Fruit fly (Drosophila melanogaster) whole organism, prepupa: ENCODE results near the gene Samuel.

ENCODE experiments used
- Blimp-1 ChIP-seq: fragments of 200-800 bp; sonication (Bioruptor generic); optimal IDR thresholded peaks from 3 replicates; lab custom pipeline; 2017; ENCODE audit warnings: missing biosample characterization, missing genetic modification characterization, mild to moderate bottlenecking, moderate library complexity, missing genetic modification reagents
- CG10669 ChIP-seq: fragments of 200-800 bp; sonication (Bioruptor generic); optimal IDR thresholded peaks from 3 replicates; lab custom pipeline; 2018; ENCODE audit warnings: missing biosample characterization, mild to moderate bottlenecking, missing genetic modification characterization, moderate library complexity
- CG11294 ChIP-seq: fragments of 200-800 bp; sonication (Bioruptor generic); IDR thresholded peaks from 2 replicates; pipeline ENCODE4 v1.3.6; 2022; ENCODE audit warnings: missing biosample characterization, missing genetic modification characterization
- CG11902 ChIP-seq: fragments of 200-800 bp; sonication (Bioruptor generic); optimal IDR thresholded peaks from 3 replicates; lab custom pipeline; 2016; ENCODE audit warnings: missing biosample characterization, missing genetic modification characterization
- CG15336 ChIP-seq: fragments of 200-800 bp; sonication (Bioruptor generic); IDR thresholded peaks from 2 replicates; pipeline ENCODE4 v1.3.6; 2022; ENCODE audit warnings: missing biosample characterization, missing genetic modification characterization
- CG1621 ChIP-seq: fragments of 200-800 bp; sonication (Bioruptor generic); optimal IDR thresholded peaks from 3 replicates; lab custom pipeline; 2018; ENCODE audit warnings: missing biosample characterization, mild to moderate bottlenecking, missing genetic modification characterization
- CG16779 ChIP-seq: fragments of 200-800 bp; sonication (Bioruptor generic); optimal IDR thresholded peaks from 3 replicates; lab custom pipeline; 2017; ENCODE audit warnings: missing biosample characterization, mild to moderate bottlenecking, missing genetic modification characterization
- CG3032 ChIP-seq: fragments of 200-800 bp; optimal IDR thresholded peaks from 2 replicates; lab custom pipeline; 2019; ENCODE audit warnings: missing biosample characterization, mild to moderate bottlenecking, missing genetic modification characterization, moderate library complexity
- CG32006 ChIP-seq: fragments of 200-800 bp; sonication (Bioruptor generic); optimal IDR thresholded peaks from 3 replicates; lab custom pipeline; 2017; ENCODE audit warnings: missing biosample characterization, mild to moderate bottlenecking, missing genetic modification characterization
- CG6792 ChIP-seq: fragments of 200-800 bp; sonication (Bioruptor generic); optimal IDR thresholded peaks from 3 replicates; lab custom pipeline; 2016; ENCODE audit warnings: missing biosample characterization, missing genetic modification characterization
- CG6854 ChIP-seq: fragments of 200-800 bp; sonication (Bioruptor generic); optimal IDR thresholded peaks from 2 replicates; lab custom pipeline; 2017; ENCODE audit warnings: missing biosample characterization, mild to moderate bottlenecking, missing genetic modification characterization
- CG7368 ChIP-seq: fragments of 200-800 bp; sonication (Bioruptor generic); optimal IDR thresholded peaks from 3 replicates; lab custom pipeline; 2016; ENCODE audit warnings: missing biosample characterization, missing genetic modification characterization
- CG8119 ChIP-seq: fragments of 200-800 bp; sonication (Bioruptor generic); IDR thresholded peaks from 3 replicates; pipeline ENCODE4 v1.3.6; 2022; ENCODE audit warnings: missing biosample characterization, missing genetic modification characterization
- CG8319 ChIP-seq: fragments of 200-800 bp; sonication (Bioruptor generic); optimal IDR thresholded peaks from 3 replicates; lab custom pipeline; 2016; ENCODE audit warnings: missing biosample characterization, missing genetic modification characterization
- CG8632 ChIP-seq: fragments of 200-800 bp; sonication (Bioruptor generic); optimal IDR thresholded peaks from 3 replicates; lab custom pipeline; 2016; ENCODE audit warnings: missing biosample characterization, missing genetic modification characterization
- Eip75B ChIP-seq: fragments of 200-800 bp; sonication (Bioruptor generic); optimal IDR thresholded peaks from 3 replicates; lab custom pipeline; 2016; ENCODE audit warnings: missing biosample characterization, missing genetic modification characterization
- Ets96B ChIP-seq: fragments of 200-800 bp; optimal IDR thresholded peaks from 2 replicates; lab custom pipeline; 2019; ENCODE audit warnings: missing biosample characterization, mild to moderate bottlenecking, missing genetic modification characterization, moderate library complexity
- Gug ChIP-seq: fragments of 200-800 bp; sonication (Bioruptor generic); IDR thresholded peaks from 2 replicates; pipeline ENCODE4 v1.3.6; 2022; ENCODE audit warnings: missing biosample characterization, missing genetic modification characterization
- Hr39 ChIP-seq: fragments of 200-800 bp; sonication (Bioruptor generic); optimal IDR thresholded peaks from 2 replicates; lab custom pipeline; 2016; ENCODE audit warnings: missing biosample characterization, missing genetic modification characterization
- Hr4 ChIP-seq: fragments of 200-800 bp; sonication (Bioruptor generic); optimal IDR thresholded peaks from 3 replicates; lab custom pipeline; 2016; ENCODE audit warnings: missing biosample characterization, missing genetic modification characterization
- Lpt ChIP-seq: fragments of 200-800 bp; sonication (Bioruptor generic); optimal IDR thresholded peaks from 3 replicates; lab custom pipeline; 2016; ENCODE audit warnings: missing biosample characterization, missing genetic modification characterization
- OdsH ChIP-seq: fragments of 200-800 bp; sonication (Bioruptor generic); optimal IDR thresholded peaks from 3 replicates; lab custom pipeline; 2016; ENCODE audit warnings: missing biosample characterization, missing genetic modification characterization
- Smox ChIP-seq: fragments of 200-800 bp; sonication (Bioruptor generic); optimal IDR thresholded peaks from 3 replicates; lab custom pipeline; 2016; ENCODE audit warnings: missing biosample characterization, missing genetic modification characterization
- Sox102F ChIP-seq: fragments of 200-800 bp; sonication (Bioruptor generic); optimal IDR thresholded peaks from 2 replicates; lab custom pipeline; 2016; ENCODE audit warnings: missing biosample characterization, mild to moderate bottlenecking, missing genetic modification characterization
- Sox14 ChIP-seq: fragments of 200-800 bp; sonication (Bioruptor generic); optimal IDR thresholded peaks from 3 replicates; lab custom pipeline; 2016; ENCODE audit warnings: missing biosample characterization, missing genetic modification characterization
- Sox15 ChIP-seq: fragments of 200-800 bp; sonication (Bioruptor generic); optimal IDR thresholded peaks from 3 replicates; lab custom pipeline; 2016; ENCODE audit warnings: missing biosample characterization, missing genetic modification characterization
- achi ChIP-seq: fragments of 200-800 bp; sonication (Bioruptor generic); optimal IDR thresholded peaks from 3 replicates; lab custom pipeline; 2016; ENCODE audit warnings: missing biosample characterization, missing genetic modification characterization
- acj6 ChIP-seq: fragments of 200-800 bp; sonication (Bioruptor generic); optimal IDR thresholded peaks from 3 replicates; lab custom pipeline; 2016; ENCODE audit warnings: missing biosample characterization, missing genetic modification characterization
- dac ChIP-seq: fragments of 200-800 bp; sonication (Bioruptor generic); optimal IDR thresholded peaks from 2 replicates; lab custom pipeline; 2017; ENCODE audit warnings: missing biosample characterization, mild to moderate bottlenecking, missing genetic modification characterization
- dsx ChIP-seq: fragments of 200-800 bp; optimal IDR thresholded peaks from 3 replicates; lab custom pipeline; 2019; ENCODE audit warnings: missing biosample characterization, mild to moderate bottlenecking, missing genetic modification characterization, moderate library complexity; ENCODE audit not compliant: poor library complexity, severe bottlenecking
- eg ChIP-seq: fragments of 200-800 bp; sonication (Bioruptor generic); IDR thresholded peaks from 3 replicates; pipeline ENCODE4 v1.3.6; 2022; ENCODE audit warnings: missing biosample characterization, missing genetic modification characterization
- esn ChIP-seq: fragments of 200-800 bp; sonication (Bioruptor generic); optimal IDR thresholded peaks from 2 replicates; lab custom pipeline; 2016; ENCODE audit warnings: missing biosample characterization, mild to moderate bottlenecking, missing genetic modification characterization, moderate library complexity
- fd85E ChIP-seq: fragments of 200-800 bp; sonication (Bioruptor generic); optimal IDR thresholded peaks from 3 replicates; lab custom pipeline; 2016; ENCODE audit warnings: missing biosample characterization, missing genetic modification characterization
- fkh ChIP-seq: fragments of 200-800 bp; sonication (Bioruptor generic); optimal IDR thresholded peaks from 3 replicates; lab custom pipeline; 2017; ENCODE audit warnings: missing biosample characterization, mild to moderate bottlenecking, missing genetic modification characterization, moderate library complexity
- lz ChIP-seq: fragments of 200-800 bp; sonication (Bioruptor generic); optimal IDR thresholded peaks from 3 replicates; lab custom pipeline; 2016; ENCODE audit warnings: missing biosample characterization, missing genetic modification characterization
- net ChIP-seq: fragments of 200-800 bp; sonication (Bioruptor generic); optimal IDR thresholded peaks from 3 replicates; lab custom pipeline; 2016; ENCODE audit warnings: missing biosample characterization, missing genetic modification characterization
- pdm3 ChIP-seq: fragments of 200-800 bp; sonication (Bioruptor generic); optimal IDR thresholded peaks from 3 replicates; lab custom pipeline; 2016; ENCODE audit warnings: missing biosample characterization, missing genetic modification characterization
- salr ChIP-seq, 2 experiments: fragments of 200-800 bp; sonication (Bioruptor generic); optimal IDR thresholded peaks; 3 replicates each; lab custom pipeline; 2016 to 2018; ENCODE audit warnings: missing biosample characterization in 2 of 2, missing genetic modification characterization in 2 of 2, mild to moderate bottlenecking in 1 of 2
- spab ChIP-seq: fragments of 200-800 bp; sonication (Bioruptor generic); optimal IDR thresholded peaks from 2 replicates; lab custom pipeline; 2017; ENCODE audit warnings: missing biosample characterization, mild to moderate bottlenecking, missing genetic modification characterization, missing genetic modification reagents
- ss ChIP-seq, 2 experiments: fragments of 200-800 bp; sonication (Bioruptor generic); optimal IDR thresholded peaks; 2 replicates in 1 of 2; 3 replicates in 1 of 2; lab custom pipeline; 2017 to 2018; ENCODE audit warnings: mild to moderate bottlenecking in 2 of 2, missing biosample characterization in 2 of 2, missing genetic modification characterization in 2 of 2, moderate library complexity in 1 of 2
- svp ChIP-seq: fragments of 200-800 bp; sonication (Bioruptor generic); peaks from one replicate; lab custom pipeline; 2016; ENCODE audit warnings: missing biosample characterization, missing genetic modification characterization
- topi ChIP-seq: fragments of 200-800 bp; sonication (Bioruptor generic); optimal IDR thresholded peaks from 3 replicates; lab custom pipeline; 2016; ENCODE audit warnings: missing biosample characterization, missing genetic modification characterization
- vri ChIP-seq: fragments of 200-800 bp; sonication (Bioruptor generic); optimal IDR thresholded peaks from 3 replicates; lab custom pipeline; 2016; ENCODE audit warnings: missing biosample characterization, mild to moderate bottlenecking, missing genetic modification characterization

Samuel gene

dm6 chr2L:11065932-11066823, 620 bp downstream of the Samuel start (continued):
- TF ChIP-seq CG6792 (GFP tag; lab: Kevin White, UChicago) (peak; percentile 55), fd85E (no peak), Lpt (GFP tag; lab: Kevin White, UChicago) (peak; percentile 46), CG11902 (GFP tag; lab: Kevin White, UChicago) (peak; percentile 58), pdm3 (GFP tag; lab: Kevin White, UChicago) (peak; percentile 57), vri (GFP tag; lab: Kevin White, UChicago) (peak; percentile 14), esn (GFP tag; lab: Kevin White, UChicago) (peak; percentile 65), CG15336 (GFP tag; lab: Robert Waterston, UW) (peak; percentile 65), fkh (GFP tag; lab: Kevin White, UChicago) (no peak), OdsH (GFP tag; lab: Kevin White, UChicago) (peak; percentile 53), CG8119 (GFP tag; lab: Robert Waterston, UW) (peak; percentile 68), eg (GFP tag; lab: Robert Waterston, UW) (peak; percentile 72), CG8632 (GFP tag; lab: Kevin White, UChicago) (peak; percentile 25), Smox (peak; percentile 58), Hr4 (GFP tag; lab: Kevin White, UChicago) (peak; percentile 77), spab (GFP tag; lab: Kevin White, UChicago) (no peak), CG7368 (GFP tag; lab: Kevin White, UChicago) (peak; percentile 16), CG8319 (GFP tag; lab: Kevin White, UChicago) (peak; percentile 42), Eip75B (peak; percentile 48), lz (GFP tag; lab: Kevin White, UChicago) (peak; percentile 74), acj6 (GFP tag; lab: Kevin White, UChicago) (peak; percentile 69), salr (GFP tag; optimal IDR thresholded peaks at IDR 0.05; lab: Kevin White, UChicago) (peak in 1 of 2 experiments; percentile 26), topi (GFP tag; lab: Kevin White, UChicago) (peak; percentile 74), CG16779 (tag; lab: Kevin White, UChicago) (no peak), Ets96B (tag; lab: Kevin White, UChicago) (peak; percentile 46), ss (GFP tag; optimal IDR thresholded peaks at IDR 0.05; lab: Kevin White, UChicago) (no peak), Hr39 (GFP tag; lab: Kevin White, UChicago) (peak; percentile 81), Sox102F (GFP tag; lab: Kevin White, UChicago) (peak; percentile 49), net (GFP tag; lab: Kevin White, UChicago) (peak; percentile 41)

dm6 chr2L:11065106-11065878, 1.5 kb downstream of the Samuel start:
- TF ChIP-seq Sox15 (peak; percentile 48), CG16779 (tag; lab: Kevin White, UChicago) (peak; percentile 35), spab (GFP tag; lab: Kevin White, UChicago) (peak; percentile 20), net (GFP tag; lab: Kevin White, UChicago) (peak; percentile 60), Smox (peak; percentile 79), CG1621 (tag; lab: Kevin White, UChicago) (no peak), CG3032 (tag; lab: Kevin White, UChicago) (peak; percentile 60), achi (GFP tag; lab: Kevin White, UChicago) (peak; percentile 60), CG7368 (GFP tag; lab: Kevin White, UChicago) (peak; percentile 60), pdm3 (GFP tag; lab: Kevin White, UChicago) (peak; percentile 66), dsx (peak; percentile 19), topi (GFP tag; lab: Kevin White, UChicago) (peak; percentile 78), vri (GFP tag; lab: Kevin White, UChicago) (peak; percentile 33), Sox14 (peak; percentile 47), dac (GFP tag; lab: Kevin White, UChicago) (no peak), acj6 (GFP tag; lab: Kevin White, UChicago) (peak; percentile 67), Hr39 (GFP tag; lab: Kevin White, UChicago) (peak; percentile 73), Blimp-1 (GFP tag; lab: Kevin White, UChicago) (peak; percentile 51), Hr4 (GFP tag; lab: Kevin White, UChicago) (peak; percentile 55), CG10669 (GFP tag; lab: Kevin White, UChicago) (peak; percentile 43), ss (GFP tag; optimal IDR thresholded peaks at IDR 0.05; lab: Kevin White, UChicago) (peak in 1 of 2 experiments; percentile 46), CG6854 (no peak), Lpt (GFP tag; lab: Kevin White, UChicago) (no peak), fkh (GFP tag; lab: Kevin White, UChicago) (peak; percentile 4), CG11294 (GFP tag; lab: Robert Waterston, UW) (peak; percentile 67), CG32006 (GFP tag; lab: Kevin White, UChicago) (peak; percentile 65), svp (GFP tag; lab: Kevin White, UChicago) (peak; percentile 84), Gug (peak; percentile 63), CG11902 (GFP tag; lab: Kevin White, UChicago) (peak; percentile 53), eg (GFP tag; lab: Robert Waterston, UW) (peak; percentile 72)
